Worm (Caenorhabditis elegans): Measurements from ENCODE around the gene ptl-1.
A peak's percentile ranks its signal among the peaks of the same experiment; 100 is the strongest.

ce11 chrIII:793595-793994 lies 28.6 kb downstream of the ptl-1 start, which contains the start of gene snt-2:
- TF ChIP-seq lin-11 (tag; optimal IDR thresholded peaks at IDR 0.05) (no peak), rnt-1 (tag; optimal IDR thresholded peaks at IDR 0.05) (no peak), ztf-16 (tag; optimal IDR thresholded peaks at IDR 0.05) (no peak), nfya-1 (tag; optimal IDR thresholded peaks at IDR 0.05) (peak; percentile 87), ceh-9 (tag; optimal IDR thresholded peaks at IDR 0.05) (no peak), ref-2 (tag; optimal IDR thresholded peaks at IDR 0.05) (no peak), lim-6 (tag; optimal IDR thresholded peaks at IDR 0.05) (no peak), ceh-45 (GFP tag; IDR thresholded peaks at IDR 0.05) (no peak), pha-4 (tag; optimal IDR thresholded peaks at IDR 0.05) (no peak), hlh-30 (tag; optimal IDR thresholded peaks at IDR 0.05; ENCODE audit: insufficient read depth) (peak; percentile 65), gmeb-2 (tag; optimal IDR thresholded peaks at IDR 0.05) (no peak)
